Fruit fly (Drosophila melanogaster): Measurements from ENCODE around the gene CG12877.

dm6 chr3R:27739999-27740398 lies 33.1 kb downstream of the CG12877 start:
- TF ChIP-seq Hr38 (GFP tag; optimal IDR thresholded peaks at IDR 0.05) (no peak), fd85E (GFP tag; optimal IDR thresholded peaks at IDR 0.05) (no peak), CG6792 (GFP tag; optimal IDR thresholded peaks at IDR 0.05) (no peak), CG32006 (GFP tag; optimal IDR thresholded peaks at IDR 0.05) (no peak), Smox (GFP tag; optimal IDR thresholded peaks at IDR 0.05) (no peak), CG8632 (GFP tag; optimal IDR thresholded peaks at IDR 0.05) (no peak), CG11902 (GFP tag; optimal IDR thresholded peaks at IDR 0.05) (no peak), CG8119 (GFP tag; IDR thresholded peaks at IDR 0.05) (no peak), Lpt (GFP tag; optimal IDR thresholded peaks at IDR 0.05) (no peak), CG6276 (GFP tag; optimal IDR thresholded peaks at IDR 0.05) (no peak)

Data from whole organism, prepupa.